Comparison of ENCODE assay signal across 5 worm cellular contexts in the genomic region with DNA sequence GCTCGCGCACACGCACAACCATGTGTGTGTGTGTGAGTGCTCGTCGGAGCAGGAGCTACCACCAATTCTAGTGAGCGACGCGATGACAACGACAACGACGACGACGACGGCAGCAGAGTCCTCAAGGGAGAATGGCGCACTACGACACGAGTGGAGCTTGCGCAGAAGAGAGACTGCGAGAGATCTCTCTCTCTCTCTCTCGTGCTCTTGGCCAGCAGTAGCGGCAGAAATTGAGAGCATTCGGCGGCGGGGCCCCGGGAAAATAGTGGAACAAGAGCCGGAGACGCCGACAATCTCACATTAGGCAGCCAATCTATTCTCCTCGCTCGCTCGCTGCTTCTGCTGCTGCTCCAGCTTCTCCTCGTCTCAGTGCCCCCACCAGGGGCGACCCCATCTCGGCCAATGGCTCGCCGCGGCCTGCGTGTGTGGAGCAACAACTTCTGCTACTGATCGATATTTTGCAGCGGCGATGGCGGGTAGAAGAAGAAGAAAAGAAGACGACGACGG.
TF ChIP-seq lines count a peak whose summit lies in the region.

No protein-coding gene starts in this region.

TF ChIP-seq in whole organism, L1 larva, 84 proteins besides CTCF, POLR2A, EP300 and RAD21 (continues in another document):
- TF ChIP-seq ama-1 (optimal IDR thresholded peaks at IDR 0.05; lab: Kevin White, UChicago) (no peak), nhr-76 (tag; optimal IDR thresholded peaks at IDR 0.05; lab: Kevin White, UChicago) (no peak), C04F5.9 (tag; optimal IDR thresholded peaks at IDR 0.05; lab: Kevin White, UChicago) (no peak), nhr-85 (tag; lab: Kevin White, UChicago) (no peak), F16B12.6 (tag; optimal IDR thresholded peaks at IDR 0.05; lab: Kevin White, UChicago) (peak; percentile 0), hlh-17 (GFP tag; optimal IDR thresholded peaks at IDR 0.05; lab: Kevin White, UChicago; ENCODE audit: borderline replicate concordance) (no peak), nhr-71 (tag; optimal IDR thresholded peaks at IDR 0.05; lab: Kevin White, UChicago) (peak; percentile 83), aha-1 (tag; optimal IDR thresholded peaks at IDR 0.05; lab: Kevin White, UChicago) (no peak), efl-3 (GFP tag; optimal IDR thresholded peaks at IDR 0.05; lab: Kevin White, UChicago) (no peak), nhr-19 (GFP tag; conservative IDR thresholded peaks at IDR 0.05; lab: Robert Waterston, UW) (peak; percentile 43), lin-39 (tag; optimal IDR thresholded peaks at IDR 0.05; lab: Kevin White, UChicago) (no peak), pqm-1 (tag; optimal IDR thresholded peaks at IDR 0.05; lab: Kevin White, UChicago) (no peak), nhr-84 (tag; optimal IDR thresholded peaks at IDR 0.05; lab: Kevin White, UChicago) (no peak), C34B4.2 (tag; optimal IDR thresholded peaks at IDR 0.05; lab: Kevin White, UChicago) (no peak), ceh-63 (GFP tag; optimal IDR thresholded peaks at IDR 0.05; lab: Kevin White, UChicago) (no peak), C16A3.4 (tag; optimal IDR thresholded peaks at IDR 0.05; lab: Kevin White, UChicago) (peak; percentile 30), nhr-20 (tag; optimal IDR thresholded peaks at IDR 0.05; lab: Kevin White, UChicago) (peak; percentile 41), dpl-1 (GFP tag; optimal IDR thresholded peaks at IDR 0.05; lab: Kevin White, UChicago) (peak in 1 of 3 experiments; percentile 7)

TF ChIP-seq in whole organism, L3 larva, 47 proteins besides CTCF, POLR2A, EP300 and RAD21 (continues in another document):
- TF ChIP-seq nfya-1 (tag; optimal IDR thresholded peaks at IDR 0.05; lab: Kevin White, UChicago; ENCODE audit: insufficient read depth) (peak; percentile 90), lin-15B (tag; optimal IDR thresholded peaks at IDR 0.05; lab: Kevin White, UChicago) (peak; percentile 24), R02D3.7 (tag; optimal IDR thresholded peaks at IDR 0.05; lab: Kevin White, UChicago) (no peak), ama-1 (optimal IDR thresholded peaks at IDR 0.05; lab: Kevin White, UChicago) (peak; percentile 69), elt-1 (tag; optimal IDR thresholded peaks at IDR 0.05; lab: Kevin White, UChicago) (peak; percentile 4), ZK546.5 (tag; optimal IDR thresholded peaks at IDR 0.05; lab: Kevin White, UChicago) (no peak), fkh-10 (GFP tag; optimal IDR thresholded peaks at IDR 0.05; lab: Kevin White, UChicago) (peak; percentile 30), ceh-82 (tag; optimal IDR thresholded peaks at IDR 0.05; lab: Kevin White, UChicago) (peak; percentile 53), ztf-11 (tag; optimal IDR thresholded peaks at IDR 0.05; lab: Kevin White, UChicago) (no peak), nhr-11 (tag; optimal IDR thresholded peaks at IDR 0.05; lab: Kevin White, UChicago) (no peak), unc-62 (GFP tag; optimal IDR thresholded peaks at IDR 0.05; lab: Kevin White, UChicago) (no peak), hmg-11 (tag; optimal IDR thresholded peaks at IDR 0.05; lab: Kevin White, UChicago) (peak; percentile 70), elt-3 (tag; optimal IDR thresholded peaks at IDR 0.05; lab: Kevin White, UChicago) (no peak), egl-5 (tag; optimal IDR thresholded peaks at IDR 0.05; lab: Kevin White, UChicago) (peak; percentile 50), nhr-12 (tag; optimal IDR thresholded peaks at IDR 0.05; lab: Kevin White, UChicago) (no peak), nhr-28 (tag; optimal IDR thresholded peaks at IDR 0.05; lab: Kevin White, UChicago) (no peak), nhr-25 (tag; optimal IDR thresholded peaks at IDR 0.05; lab: Kevin White, UChicago) (no peak), eor-1 (tag; optimal IDR thresholded peaks at IDR 0.05; lab: Kevin White, UChicago) (no peak)

TF ChIP-seq in whole organism, early embryonic, 17 proteins besides CTCF, POLR2A, EP300 and RAD21:
- TF ChIP-seq tbx-37 (GFP tag; conservative IDR thresholded peaks at IDR 0.05; lab: Robert Waterston, UW): no peak
- TF ChIP-seq sea-1 (GFP tag; conservative IDR thresholded peaks at IDR 0.05; lab: Robert Waterston, UW): no peak
- TF ChIP-seq ama-1 (optimal IDR thresholded peaks at IDR 0.05; lab: Kevin White, UChicago): no peak
- no peak for TF ChIP-seq tra-4 (tag; optimal IDR thresholded peaks at IDR 0.05; lab: Kevin White, UChicago)
- TF ChIP-seq hnd-1 (tag; optimal IDR thresholded peaks at IDR 0.05; lab: Kevin White, UChicago): no peak
- no peak for TF ChIP-seq tbx-11 (GFP tag; IDR thresholded peaks at IDR 0.05; lab: Robert Waterston, UW)
- TF ChIP-seq scrt-1 (GFP tag; IDR thresholded peaks at IDR 0.05; lab: Robert Waterston, UW): peak; percentile 32; the same call in 1 of the 2 replicates
- TF ChIP-seq ceh-36 (tag; optimal IDR thresholded peaks at IDR 0.05; lab: Kevin White, UChicago): no peak
- TF ChIP-seq ceh-13 (GFP tag; optimal IDR thresholded peaks at IDR 0.05; lab: Kevin White, UChicago): no peak
- TF ChIP-seq hmbx-1 (tag; optimal IDR thresholded peaks at IDR 0.05; lab: Kevin White, UChicago): no peak
- TF ChIP-seq ets-7 (tag; optimal IDR thresholded peaks at IDR 0.05; lab: Kevin White, UChicago): no peak
- peak; percentile 52 for TF ChIP-seq aly-1 (tag; optimal IDR thresholded peaks at IDR 0.05; lab: Kevin White, UChicago)
- peak; percentile 75 for TF ChIP-seq hmg-4 (GFP tag; optimal IDR thresholded peaks at IDR 0.05; lab: Kevin White, UChicago)
- TF ChIP-seq pes-1 (GFP tag; IDR thresholded peaks at IDR 0.05; lab: Robert Waterston, UW): peak; percentile 33; the same call in 1 of the 2 replicates
- peak; percentile 19 for TF ChIP-seq B0310.2 (tag; optimal IDR thresholded peaks at IDR 0.05; lab: Kevin White, UChicago)
- TF ChIP-seq flt-1 (GFP tag; IDR thresholded peaks at IDR 0.05; lab: Robert Waterston, UW): 0 out of 2 replicates have a peak, but pooled peaks have one; percentile 16
- TF ChIP-seq F13C5.2 (tag; optimal IDR thresholded peaks at IDR 0.05; lab: Kevin White, UChicago): peak; percentile 72

TF ChIP-seq in whole organism, midembryonic, 9 proteins besides CTCF, POLR2A, EP300 and RAD21:
- TF ChIP-seq ztf-23 (GFP tag; IDR thresholded peaks at IDR 0.05; lab: Robert Waterston, UW) (0 out of 2 replicates have a peak, but pooled peaks have one; percentile 37), ref-1 (GFP tag; conservative IDR thresholded peaks at IDR 0.05; lab: Robert Waterston, UW) (no peak), flt-1 (GFP tag; IDR thresholded peaks at IDR 0.05; lab: Robert Waterston, UW) (peak; percentile 60; the same call in 1 of the 2 replicates), tab-1 (GFP tag; IDR thresholded peaks at IDR 0.05; lab: Robert Waterston, UW) (peak; percentile 64; the same call in 1 of the 2 replicates), med-1 (GFP tag; optimal IDR thresholded peaks at IDR 0.05; lab: Kevin White, UChicago; ENCODE audit: insufficient read depth) (no peak), T22C8.4 (GFP tag; IDR thresholded peaks at IDR 0.05; lab: Robert Waterston, UW) (peak; percentile 48; the same call in 1 of the 2 replicates)

TF ChIP-seq in whole organism, young adult, 124 proteins besides CTCF, POLR2A, EP300 and RAD21 (continues in another document):
- no peak for TF ChIP-seq aptf-3 (GFP tag; IDR thresholded peaks at IDR 0.05; lab: Robert Waterston, UW)
- TF ChIP-seq chd-7 (tag; optimal IDR thresholded peaks at IDR 0.05; lab: Kevin White, UChicago): peak; percentile 40
- no peak for TF ChIP-seq die-1 (tag; optimal IDR thresholded peaks at IDR 0.05; lab: Kevin White, UChicago)
- no peak for TF ChIP-seq ceh-91 (GFP tag; IDR thresholded peaks at IDR 0.05; lab: Robert Waterston, UW)
- no peak for TF ChIP-seq T26A5.8 (tag; optimal IDR thresholded peaks at IDR 0.05; lab: Kevin White, UChicago)
- TF ChIP-seq ama-1 (optimal IDR thresholded peaks at IDR 0.05; lab: Kevin White, UChicago): no peak
- no peak for TF ChIP-seq ama-1 (GFP tag; optimal IDR thresholded peaks at IDR 0.05; lab: Kevin White, UChicago)
- no peak for TF ChIP-seq sdz-38 (tag; optimal IDR thresholded peaks at IDR 0.05; lab: Kevin White, UChicago)
- no peak for TF ChIP-seq ceh-40 (GFP tag; IDR thresholded peaks at IDR 0.05; lab: Robert Waterston, UW)
- TF ChIP-seq nfya-1 (tag; optimal IDR thresholded peaks at IDR 0.05; lab: Kevin White, UChicago; ENCODE audit: borderline replicate concordance, insufficient read depth): no peak
- no peak for TF ChIP-seq cebp-1 (GFP tag; IDR thresholded peaks at IDR 0.05; lab: Robert Waterston, UW)
- TF ChIP-seq cebp-1 (tag; optimal IDR thresholded peaks at IDR 0.05; lab: Kevin White, UChicago): peak; percentile 69
- no peak for TF ChIP-seq him-1 (tag; optimal IDR thresholded peaks at IDR 0.05; lab: Kevin White, UChicago)
- peak; percentile 60 for TF ChIP-seq F52B5.7 (tag; optimal IDR thresholded peaks at IDR 0.05; lab: Kevin White, UChicago)
- peak; percentile 23; the same call in 1 of the 2 replicates for TF ChIP-seq bed-2 (GFP tag; IDR thresholded peaks at IDR 0.05; lab: Robert Waterston, UW)
- TF ChIP-seq F37B4.10 (GFP tag; IDR thresholded peaks at IDR 0.05; lab: Robert Waterston, UW): 0 out of 2 replicates have a peak, but pooled peaks have one; percentile 48
- TF ChIP-seq snpc-1.3 (tag; optimal IDR thresholded peaks at IDR 0.05; lab: Kevin White, UChicago; ENCODE audit: insufficient read depth): no peak
- TF ChIP-seq sea-2 (GFP tag; IDR thresholded peaks at IDR 0.05; lab: Robert Waterston, UW): no peak
- TF ChIP-seq atf-7 (tag; optimal IDR thresholded peaks at IDR 0.05; lab: Kevin White, UChicago): peak; percentile 45
- TF ChIP-seq madf-8 (GFP tag; conservative IDR thresholded peaks at IDR 0.05; lab: Robert Waterston, UW): no peak
- no peak for TF ChIP-seq ztf-22 (GFP tag; optimal IDR thresholded peaks at IDR 0.05; lab: Kevin White, UChicago)
- TF ChIP-seq F33H1.4 (GFP tag; IDR thresholded peaks at IDR 0.05; lab: Robert Waterston, UW): no peak
- TF ChIP-seq attf-3 (GFP tag; conservative IDR thresholded peaks at IDR 0.05; lab: Robert Waterston, UW): no peak
- 0 out of 2 replicates have a peak, but pooled peaks have one; percentile 42 for TF ChIP-seq cebp-2 (GFP tag; IDR thresholded peaks at IDR 0.05; lab: Robert Waterston, UW)
- TF ChIP-seq ztf-6 (GFP tag; IDR thresholded peaks at IDR 0.05; lab: Robert Waterston, UW): no peak
- peak; percentile 36; the same call in 1 of the 2 replicates for TF ChIP-seq ceh-100 (GFP tag; IDR thresholded peaks at IDR 0.05; lab: Robert Waterston, UW)
- TF ChIP-seq ztf-26 (tag; optimal IDR thresholded peaks at IDR 0.05; lab: Kevin White, UChicago): no peak
- TF ChIP-seq Y53G8AR.9 (GFP tag; conservative IDR thresholded peaks at IDR 0.05; lab: Robert Waterston, UW): no peak
- no peak for TF ChIP-seq lin-54 (GFP tag; optimal IDR thresholded peaks at IDR 0.05; lab: Kevin White, UChicago)
- TF ChIP-seq dpff-1 (tag; optimal IDR thresholded peaks at IDR 0.05; lab: Kevin White, UChicago): no peak
- peak; percentile 48 for TF ChIP-seq ZK185.1 (tag; optimal IDR thresholded peaks at IDR 0.05; lab: Kevin White, UChicago; ENCODE audit: poor library complexity, severe bottlenecking)
- no peak for TF ChIP-seq attf-5 (GFP tag; optimal IDR thresholded peaks at IDR 0.05; lab: Kevin White, UChicago)
- no peak for TF ChIP-seq sptf-2 (GFP tag; optimal IDR thresholded peaks at IDR 0.05; lab: Kevin White, UChicago)

Comparison
In these comparisons a context has a peak if more than half of its experiments do, and no peak if none do; other contexts are left out.
1. Of the 8 proteins assayed by ChIP-seq in both whole organism, young adult and whole organism, L1 larva: peak only in whole organism, young adult: nhr-90; only in whole organism, L1 larva: efl-1; in both: none; in neither: 3; mixed calls (peak in some experiments, not most) for 3.